Worm (Caenorhabditis elegans) whole organism, L4/young adult: ENCODE results near the gene ttc-39B.

Experiments
- W03F9.2 ChIP-seq: fragments of 150-350 bp; optimal IDR thresholded peaks from 2 replicates; lab custom pipeline; 2014; ENCODE audit warnings: missing biosample characterization, missing genetic modification characterization
- dao-5 ChIP-seq: sonication (generic microtip); optimal IDR thresholded peaks from 2 replicates; lab custom pipeline; 2016; ENCODE audit warnings: missing genotype, missing genetic modification characterization, moderate library complexity, missing compliant biosample characterization
- him-1 ChIP-seq: sonication (generic microtip); optimal IDR thresholded peaks from 2 replicates; lab custom pipeline; 2016; ENCODE audit warnings: missing genotype, missing genetic modification reagents, missing genetic modification characterization, missing compliant biosample characterization

DNA sequence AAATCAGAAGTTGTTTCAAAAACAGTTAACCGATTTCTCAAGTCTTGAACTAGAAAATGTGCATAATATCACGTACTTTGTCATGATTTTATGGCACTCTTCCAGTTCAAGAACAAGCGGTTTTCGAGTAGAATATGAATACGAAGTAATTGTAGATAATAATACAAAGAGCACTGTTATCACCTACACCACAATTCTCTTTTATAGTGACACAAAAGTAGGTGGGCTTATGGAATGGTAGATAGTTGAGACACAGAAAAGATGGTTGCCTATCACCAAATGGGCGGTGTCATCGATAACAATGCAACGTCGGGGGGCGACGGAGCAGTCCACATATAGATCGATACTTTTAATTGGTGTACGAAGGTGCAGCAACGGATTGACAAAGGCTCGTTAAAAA is 5.1 kb downstream of the ttc-39B start:
- no peak for TF ChIP-seq him-1 (tag; lab: Kevin White, UChicago)
- no peak for TF ChIP-seq W03F9.2 (tag; lab: Kevin White, UChicago)
- no peak for TF ChIP-seq dao-5 (tag; lab: Kevin White, UChicago)
